Fruit fly (Drosophila melanogaster): ENCODE measurements around the gene CG12025.

The CG12025 gene

dm6 chr3L:1865121-1865727 is at the start of gene CG12025, which contains the start of gene HBS1:
Gene CG12025 (plus strand): TSS chr3L:1865430.
Gene HBS1 (minus strand): TSS chr3L:1865240.
- TF ChIP-seq noc (tag; optimal IDR thresholded peaks at IDR 0.05), result peak; percentile 21

- TF ChIP-seq noc (tag; optimal IDR thresholded peaks at IDR 0.05), result no peak
These were observed 48.6 kb upstream of the CG12025 start for dm6 chr3L:1816614-1817013.

DNA sequence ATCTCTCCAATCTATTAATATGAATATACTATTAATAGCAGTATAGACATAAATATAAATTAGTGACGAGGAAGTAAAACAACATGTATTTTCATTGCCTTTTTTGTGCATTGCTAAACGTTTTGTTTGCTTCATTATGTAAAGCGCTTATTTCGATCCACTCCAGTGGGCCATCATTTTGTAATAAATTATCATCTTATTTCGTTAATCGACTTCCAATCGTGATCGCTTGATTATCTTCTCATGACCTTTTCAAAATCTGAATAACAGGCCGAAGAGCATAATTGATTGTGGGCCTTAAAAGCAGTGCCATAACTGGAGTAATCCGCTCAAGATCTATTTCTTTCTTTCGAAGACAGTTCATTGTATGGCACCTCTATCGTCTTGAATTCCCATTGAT is 47.8 kb upstream of the CG12025 start:
- no peak for TF ChIP-seq noc (tag; optimal IDR thresholded peaks at IDR 0.05)

DNA sequence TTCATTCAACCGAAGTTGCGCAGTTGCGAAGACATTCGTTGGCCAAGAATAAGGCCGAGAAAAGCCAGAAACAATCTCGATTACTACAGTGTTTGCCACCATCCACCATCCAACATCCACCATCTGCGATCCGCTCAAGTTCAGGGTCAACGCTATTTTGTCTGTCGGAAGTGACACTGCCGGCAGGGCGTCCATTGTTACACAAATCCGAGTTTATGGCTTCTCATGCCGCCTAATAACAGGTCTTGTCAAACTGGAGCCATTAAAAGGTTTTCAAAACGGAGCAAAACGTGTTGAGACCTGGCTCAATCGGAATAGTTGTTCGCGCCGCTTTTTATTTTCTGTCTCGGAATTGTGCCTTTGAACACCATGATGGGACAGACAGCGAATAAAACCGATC is 46.4 kb upstream of the CG12025 start:
- no peak for TF ChIP-seq noc (tag; optimal IDR thresholded peaks at IDR 0.05)

DNA sequence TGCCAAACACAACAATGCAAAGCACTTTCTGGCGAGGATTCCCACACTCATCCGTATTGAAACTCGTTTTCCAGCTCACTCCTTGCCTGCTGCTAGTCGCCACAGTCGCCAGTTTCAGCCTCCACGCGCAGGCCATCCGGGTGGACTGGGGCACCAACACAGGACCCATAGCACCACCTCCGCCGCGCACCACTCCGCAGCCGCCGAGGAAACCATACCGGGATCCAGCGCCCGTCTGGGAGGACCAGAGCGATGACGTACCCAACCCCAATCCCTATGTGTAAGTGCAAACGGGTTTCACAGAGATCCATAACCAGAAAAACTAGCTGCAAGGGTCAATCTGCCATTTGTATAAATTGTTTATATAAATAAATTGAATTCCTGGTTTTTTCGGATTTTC is 44.1 kb upstream of the CG12025 start:
- TF ChIP-seq noc (tag; optimal IDR thresholded peaks at IDR 0.05), result no peak

- no peak for TF ChIP-seq noc (tag; optimal IDR thresholded peaks at IDR 0.05)
These were observed 42.9 kb upstream of the CG12025 start for dm6 chr3L:1822365-1822764.

DNA sequence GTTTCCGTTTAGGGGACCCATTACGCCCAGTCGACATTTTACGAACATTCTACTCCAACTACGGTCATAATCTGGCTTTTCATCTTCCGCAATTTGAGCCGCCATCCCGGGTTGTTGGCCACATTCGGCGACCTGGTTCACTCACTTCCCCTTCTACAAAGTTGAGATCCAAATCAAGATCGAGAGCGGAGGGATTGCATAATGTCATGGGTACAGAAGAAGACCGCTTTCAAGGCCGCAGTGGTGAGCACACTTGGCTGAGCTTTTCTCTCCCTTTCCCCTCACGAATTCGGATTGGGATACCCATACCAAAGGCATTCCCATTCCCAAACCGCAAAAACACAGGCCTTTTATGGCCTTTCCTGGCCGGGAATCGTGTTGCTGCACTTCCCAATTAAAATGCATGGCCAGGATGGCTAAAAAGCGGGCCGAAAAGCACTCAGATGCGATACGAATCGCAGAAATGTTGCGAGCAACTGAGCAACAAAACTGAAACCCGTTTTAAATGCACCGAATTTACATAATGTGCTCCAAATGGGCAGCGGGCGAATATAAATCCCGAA is 37.3 kb upstream of the CG12025 start:
- no peak for TF ChIP-seq noc (tag; optimal IDR thresholded peaks at IDR 0.05)

DNA sequence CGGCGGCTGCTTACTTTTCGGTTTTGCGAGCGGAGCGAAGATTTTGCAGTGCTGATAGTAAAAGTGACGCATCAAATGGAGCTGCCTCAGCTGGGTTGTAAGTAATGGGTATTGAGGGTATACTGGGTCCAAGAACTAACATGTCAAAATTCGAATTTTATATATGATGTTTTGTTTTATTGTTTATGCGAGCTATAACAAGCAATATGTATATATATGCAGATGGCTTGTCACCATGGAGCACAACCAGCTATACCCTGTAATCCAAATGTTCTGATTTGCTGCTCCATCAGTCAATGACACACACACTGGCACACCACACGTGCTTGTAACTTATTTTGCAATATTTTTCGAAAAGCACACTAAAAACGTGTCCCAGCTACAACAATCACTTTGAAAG is 35.7 kb upstream of the CG12025 start:
- TF ChIP-seq noc (tag; optimal IDR thresholded peaks at IDR 0.05), result no peak

- no peak for TF ChIP-seq noc (tag; optimal IDR thresholded peaks at IDR 0.05)
These were observed 33.4 kb upstream of the CG12025 start, which contains the start of gene Cpr62Ba for dm6 chr3L:1831753-1832268. Gene Cpr62Ba (minus strand): TSS chr3L:1831783.

dm6 chr3L:1835064-1835463 is 30.2 kb upstream of the CG12025 start, which contains the start of gene Cpr62Bb:
Gene Cpr62Bb (minus strand): TSS chr3L:1835164.
- TF ChIP-seq noc (tag; optimal IDR thresholded peaks at IDR 0.05), result no peak

DNA sequence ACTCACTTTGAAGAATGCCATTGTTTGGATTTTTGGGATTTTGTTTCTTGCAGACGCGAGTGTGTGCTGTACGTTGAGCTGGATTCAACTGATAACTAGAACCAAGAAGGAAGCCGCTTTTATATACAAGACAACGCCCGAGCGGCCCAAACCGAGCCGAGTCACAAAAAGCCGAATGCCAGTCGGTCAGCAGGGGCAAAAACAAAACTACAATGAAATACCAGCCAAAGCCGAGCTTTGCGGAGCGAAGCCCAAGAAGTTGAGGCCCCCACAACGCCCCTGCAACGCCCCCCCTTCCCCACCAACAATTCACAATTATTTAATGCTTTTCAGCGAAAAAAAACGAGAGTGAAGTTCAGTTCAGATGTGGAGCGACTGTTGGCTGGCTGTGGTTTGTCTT is 23.2 kb upstream of the CG12025 start, which contains the start of gene Cpr62Bc:
Gene Cpr62Bc, minus strand, starts transcription at position 101 of the 400 bp plus-strand sequence.
- TF ChIP-seq noc (tag; optimal IDR thresholded peaks at IDR 0.05), result no peak

- TF ChIP-seq noc (tag; optimal IDR thresholded peaks at IDR 0.05), result no peak
These were observed 20.6 kb upstream of the CG12025 start for dm6 chr3L:1844600-1844999.

dm6 chr3L:1850498-1850897 is 14.7 kb upstream of the CG12025 start:
- no peak for TF ChIP-seq noc (tag; optimal IDR thresholded peaks at IDR 0.05)

DNA sequence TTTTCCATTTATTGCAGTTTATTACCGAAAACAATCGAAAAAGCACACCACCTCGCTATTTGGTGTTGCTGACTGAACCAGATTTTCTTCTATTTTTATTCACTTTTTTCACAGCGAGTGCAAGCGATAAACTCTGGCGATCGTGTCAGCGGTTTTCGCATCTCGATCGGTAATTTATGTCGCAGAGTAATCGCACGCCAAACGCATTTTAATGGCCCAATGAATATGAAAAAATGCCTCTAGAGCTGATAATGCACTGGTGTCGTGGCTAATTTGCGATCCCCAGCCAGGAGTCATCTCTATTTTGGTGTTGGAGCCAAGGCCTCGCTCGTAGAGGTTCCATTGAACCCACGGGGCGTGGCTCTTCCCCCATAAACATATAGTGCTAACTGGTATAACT is 12.0 kb upstream of the CG12025 start:
- TF ChIP-seq noc (tag; optimal IDR thresholded peaks at IDR 0.05), result no peak

DNA sequence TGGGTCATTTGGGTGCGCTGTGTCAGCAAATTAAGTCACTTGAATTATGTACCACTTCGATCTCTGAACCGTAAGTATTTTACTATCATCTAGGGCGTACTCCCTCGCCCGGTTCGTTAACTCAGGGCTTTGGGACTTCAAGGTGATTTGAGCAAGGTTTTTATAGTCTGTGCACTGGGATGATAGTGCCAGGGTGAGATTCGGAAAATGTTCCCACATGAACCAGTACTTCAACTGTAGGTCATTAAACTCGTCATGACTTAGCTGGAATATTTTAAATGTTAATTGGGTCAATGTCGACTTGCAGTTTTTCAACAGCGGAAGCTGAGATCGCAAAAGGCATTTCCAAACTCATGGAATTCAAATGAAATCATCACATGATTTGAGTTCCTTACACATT is 9.7 kb upstream of the CG12025 start, which contains the start of gene CNMa:
Gene CNMa, minus strand, starts transcription at position 101 of the 400 bp plus-strand sequence.
- TF ChIP-seq noc (tag; optimal IDR thresholded peaks at IDR 0.05), result no peak

- peak; percentile 50 for TF ChIP-seq noc (tag; optimal IDR thresholded peaks at IDR 0.05)
These were observed 8.5 kb upstream of the CG12025 start, which contains the start of gene CG12024 for dm6 chr3L:1856467-1857350. Gene CG12024 (plus strand): TSS chr3L:1857165.
